Worm (Caenorhabditis elegans) whole organism, L2 larva: ENCODE data around the gene ZK218.1.

Experiments
- ZK546.5 ChIP-seq: sonication (generic microtip); optimal IDR thresholded peaks from 2 replicates; lab custom pipeline; 2017; ENCODE audit warnings: missing biosample characterization, missing genetic modification characterization
- aly-2 ChIP-seq: fragments of 150-350 bp; optimal IDR thresholded peaks from 2 replicates; lab custom pipeline; 2014; ENCODE audit warnings: missing biosample characterization, missing genetic modification characterization
- blmp-1 ChIP-seq: sonication (generic microtip); optimal IDR thresholded peaks from 2 replicates; lab custom pipeline; 2017; ENCODE audit warnings: missing genetic modification characterization, mild to moderate bottlenecking, missing compliant biosample characterization, antibody characterized with exemption, moderate library complexity; ENCODE audit not compliant: insufficient read depth
- egl-27 ChIP-seq: sonication (generic microtip); optimal IDR thresholded peaks from 3 replicates; lab custom pipeline; 2017; ENCODE audit warnings: missing biosample characterization, missing genetic modification reagents, missing genetic modification characterization
- gmeb-1 ChIP-seq: fragments of 150-350 bp; optimal IDR thresholded peaks from 2 replicates; lab custom pipeline; 2014; ENCODE audit warnings: missing biosample characterization, missing genetic modification characterization
- lin-11 ChIP-seq: fragments of 150-350 bp; sonication (generic microtip); optimal IDR thresholded peaks from 2 replicates; lab custom pipeline; 2014; ENCODE audit warnings: missing biosample characterization, missing genetic modification characterization, inconsistent platforms, mixed read lengths
- lin-39 ChIP-seq: fragments of 150-350 bp; optimal IDR thresholded peaks from 2 replicates; lab custom pipeline; 2014; ENCODE audit warnings: missing biosample characterization, missing genetic modification reagents, missing genetic modification characterization
- nhr-11 ChIP-seq: fragments of 150-350 bp; optimal IDR thresholded peaks from 2 replicates; lab custom pipeline; 2014; ENCODE audit warnings: missing biosample characterization, missing genetic modification characterization
- nhr-12 ChIP-seq: fragments of 150-350 bp; optimal IDR thresholded peaks from 2 replicates; lab custom pipeline; 2014; ENCODE audit warnings: missing biosample characterization, missing genetic modification characterization
- unc-39 ChIP-seq: fragments of 150-350 bp; optimal IDR thresholded peaks from 2 replicates; lab custom pipeline; 2014; ENCODE audit warnings: missing biosample characterization, missing genetic modification characterization
- unc-62 ChIP-seq: fragments of 150-350 bp; optimal IDR thresholded peaks from 2 replicates; lab custom pipeline; 2014; ENCODE audit warnings: missing biosample characterization, missing genetic modification reagents, missing genetic modification characterization

DNA sequence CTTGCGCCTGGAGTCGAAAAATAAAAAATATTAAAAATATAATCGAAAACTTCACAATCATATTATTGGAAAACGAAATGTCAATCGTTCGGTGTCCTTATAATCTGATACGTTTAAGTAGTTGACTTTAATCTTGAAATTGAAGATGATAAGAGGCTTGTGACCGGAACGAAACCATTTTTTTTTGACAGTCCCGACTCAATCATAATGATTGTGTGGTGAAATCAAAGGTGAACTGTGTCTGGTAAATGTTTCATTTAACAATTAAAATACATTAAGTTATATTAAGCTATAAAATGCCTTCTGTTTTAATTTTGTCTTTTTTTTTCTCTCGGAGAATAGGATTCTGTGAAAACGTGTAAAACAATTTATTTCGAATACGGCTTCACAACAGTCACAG, 14.5 kb upstream of the ZK218.1 start, which contains the start of gene T05E12.3:
- no peak for TF ChIP-seq lin-39 (tag; lab: Kevin White, UChicago)
- TF ChIP-seq ZK546.5 (tag; lab: Kevin White, UChicago), result no peak
- TF ChIP-seq nhr-12 (tag; lab: Kevin White, UChicago), result no peak
- TF ChIP-seq gmeb-1 (tag; lab: Kevin White, UChicago), result no peak
- no peak for TF ChIP-seq blmp-1 (tag; lab: Kevin White, UChicago)
- TF ChIP-seq nhr-11, result no peak
- no peak for TF ChIP-seq unc-39
- TF ChIP-seq egl-27 (tag; lab: Kevin White, UChicago), result no peak
- no peak for TF ChIP-seq unc-62
- TF ChIP-seq aly-2, result no peak
- no peak for TF ChIP-seq lin-11 (tag; lab: Kevin White, UChicago)
